Fruit fly (Drosophila melanogaster) whole organism, embryonic: ENCODE measurements around the gene fok.

Experiments used
- BEAF-32 ChIP-seq: fragments of 200-800 bp; sonication (Bioruptor generic); optimal IDR thresholded peaks from 3 replicates; lab custom pipeline; 2017; ENCODE audit warnings: missing biosample characterization, missing genetic modification characterization, mild to moderate bottlenecking, moderate library complexity, missing genetic modification reagents
- CG1024 ChIP-seq: fragments of 200-800 bp; sonication (Bioruptor generic); IDR thresholded peaks from 2 replicates; pipeline ENCODE4 v1.3.6; 2022; ENCODE audit warnings: missing biosample characterization, missing genetic modification characterization
- CG10979 ChIP-seq: fragments of 200-800 bp; sonication (Bioruptor generic); optimal IDR thresholded peaks from 2 replicates; lab custom pipeline; 2018; ENCODE audit warnings: missing biosample characterization, mild to moderate bottlenecking, missing genetic modification characterization, moderate library complexity
- CG11398 ChIP-seq: fragments of 200-800 bp; sonication (Bioruptor generic); optimal IDR thresholded peaks from 2 replicates; lab custom pipeline; 2016; ENCODE audit warnings: missing biosample characterization, missing genetic modification characterization
- CG12391 ChIP-seq: fragments of 200-800 bp; sonication (Bioruptor generic); optimal IDR thresholded peaks from 3 replicates; lab custom pipeline; 2018; ENCODE audit warnings: missing biosample characterization, mild to moderate bottlenecking, missing genetic modification characterization, moderate library complexity
- CG15601 ChIP-seq: fragments of 200-800 bp; sonication (Bioruptor generic); optimal IDR thresholded peaks from 3 replicates; lab custom pipeline; 2019; ENCODE audit warnings: missing biosample characterization, mild to moderate bottlenecking, missing genetic modification characterization, moderate library complexity
- CG16779 ChIP-seq: fragments of 200-800 bp; sonication (Bioruptor generic); IDR thresholded peaks from 2 replicates; pipeline ENCODE4 v1.3.6; 2022; ENCODE audit warnings: missing biosample characterization, missing genetic modification characterization
- CG16815 ChIP-seq: fragments of 200-800 bp; sonication (Bioruptor generic); optimal IDR thresholded peaks from 3 replicates; lab custom pipeline; 2017; ENCODE audit warnings: missing biosample characterization, mild to moderate bottlenecking, missing genetic modification characterization
- CG2129 ChIP-seq: fragments of 200-800 bp; sonication (Bioruptor generic); IDR thresholded peaks from 2 replicates; pipeline ENCODE4 v1.3.6; 2022; ENCODE audit warnings: missing biosample characterization, missing genetic modification characterization; ENCODE audit not compliant: partially characterized antibody
- CG30020 ChIP-seq: fragments of 200-800 bp; optimal IDR thresholded peaks from 2 replicates; lab custom pipeline; 2019; ENCODE audit warnings: missing biosample characterization, mild to moderate bottlenecking, missing genetic modification characterization, moderate library complexity
- CG3281 ChIP-seq: fragments of 200-800 bp; sonication (Bioruptor generic); optimal IDR thresholded peaks from 3 replicates; lab custom pipeline; 2017; ENCODE audit warnings: missing biosample characterization, mild to moderate bottlenecking, missing genetic modification characterization
- CG34376 ChIP-seq: fragments of 200-800 bp; sonication (Bioruptor generic); optimal IDR thresholded peaks from 2 replicates; lab custom pipeline; 2018; ENCODE audit warnings: missing biosample characterization, mild to moderate bottlenecking, missing genetic modification characterization
- CG5180 ChIP-seq: fragments of 200-800 bp; sonication (Bioruptor generic); optimal IDR thresholded peaks from 3 replicates; lab custom pipeline; 2017; ENCODE audit warnings: missing biosample characterization, missing genetic modification characterization, mild to moderate bottlenecking, moderate library complexity, missing genetic modification reagents
- CG7271 ChIP-seq: fragments of 200-800 bp; sonication (Bioruptor generic); optimal IDR thresholded peaks from 2 replicates; lab custom pipeline; 2018; ENCODE audit warnings: missing biosample characterization, mild to moderate bottlenecking, missing genetic modification characterization, moderate library complexity
- CG7987 ChIP-seq: fragments of 200-800 bp; sonication (Bioruptor generic); optimal IDR thresholded peaks from 2 replicates; lab custom pipeline; 2018; ENCODE audit warnings: missing biosample characterization, mild to moderate bottlenecking, missing genetic modification characterization, moderate library complexity
- Camta ChIP-seq: fragments of 200-800 bp; sonication (Bioruptor generic); optimal IDR thresholded peaks from 2 replicates; lab custom pipeline; 2016; ENCODE audit warnings: missing biosample characterization, missing genetic modification characterization
- Dfd ChIP-seq, 2 experiments: fragments of >200 bp; optimal IDR thresholded peaks; 2 replicates each; lab custom pipeline; 2017; ENCODE audit warnings: missing biosample characterization in 2 of 2, missing genetic modification characterization in 2 of 2
- Doc3 ChIP-seq: fragments of 200-800 bp; sonication (Bioruptor generic); IDR thresholded peaks from 3 replicates; pipeline ENCODE4 v1.3.6; 2022; ENCODE audit warnings: missing biosample characterization, missing genetic modification characterization; ENCODE audit not compliant: partially characterized antibody
- Eip74EF ChIP-seq, 2 experiments: fragments of 200-800 bp in 1 of 2; fragments of >200 bp in 1 of 2; sonication (Bioruptor generic) in 1 of 2; optimal IDR thresholded peaks; 2 replicates each; lab custom pipeline; 2017 to 2019; ENCODE audit warnings: missing biosample characterization in 2 of 2, missing genetic modification characterization in 2 of 2, mild to moderate bottlenecking in 1 of 2, moderate library complexity in 1 of 2
- H2.0 ChIP-seq: fragments of 200-800 bp; sonication (Bioruptor generic); IDR thresholded peaks from 2 replicates; pipeline ENCODE4 v1.3.6; 2022; ENCODE audit warnings: missing biosample characterization, missing genetic modification characterization
- Hr3 ChIP-seq: fragments of 200-800 bp; sonication (Bioruptor generic); optimal IDR thresholded peaks from 3 replicates; lab custom pipeline; 2016; ENCODE audit warnings: missing biosample characterization, missing genetic modification characterization
- MBD-R2 ChIP-seq: fragments of 200-800 bp; sonication (Bioruptor generic); IDR thresholded peaks from 2 replicates; pipeline ENCODE4 v1.3.6; 2022; ENCODE audit warnings: missing biosample characterization, missing genetic modification characterization
- MTF-1 ChIP-seq: fragments of 200-800 bp; sonication (Bioruptor generic); optimal IDR thresholded peaks from 2 replicates; lab custom pipeline; 2018; ENCODE audit warnings: missing biosample characterization, mild to moderate bottlenecking, missing genetic modification characterization, borderline replicate concordance
- Neu2 ChIP-seq: fragments of 200-800 bp; sonication (Bioruptor generic); optimal IDR thresholded peaks from 3 replicates; lab custom pipeline; 2016; ENCODE audit warnings: missing biosample characterization, missing genetic modification characterization, borderline replicate concordance
- Pdp1 ChIP-seq, 2 experiments: fragments of 200-800 bp; sonication (Bioruptor generic); optimal IDR thresholded peaks; 3 replicates each; lab custom pipeline; 2016; ENCODE audit warnings: missing biosample characterization in 2 of 2, missing genetic modification characterization in 2 of 2, mild to moderate bottlenecking in 1 of 2, moderate library complexity in 1 of 2
- Six4 ChIP-seq: fragments of 200-800 bp; sonication (Bioruptor generic); optimal IDR thresholded peaks from 2 replicates; lab custom pipeline; 2016; ENCODE audit warnings: missing biosample characterization, missing genetic modification characterization
- cas ChIP-seq: fragments of 200-800 bp; sonication (Bioruptor generic); IDR thresholded peaks from 2 replicates; pipeline ENCODE4 v1.3.6; 2022; ENCODE audit warnings: missing biosample characterization, missing genetic modification characterization
- chif ChIP-seq, 2 experiments: fragments of 200-800 bp; sonication (Bioruptor generic); optimal IDR thresholded peaks; 3 replicates each; lab custom pipeline; 2016; ENCODE audit warnings: missing biosample characterization in 2 of 2, missing genetic modification characterization in 2 of 2
- crol ChIP-seq: fragments of 200-800 bp; sonication (Bioruptor generic); IDR thresholded peaks from 2 replicates; pipeline ENCODE4 v1.3.6; 2022; ENCODE audit warnings: missing biosample characterization, missing genetic modification characterization
- dpn ChIP-seq, 2 experiments: fragments of 200-800 bp; sonication (Bioruptor generic); optimal IDR thresholded peaks; 3 replicates each; lab custom pipeline; 2016; ENCODE audit warnings: missing biosample characterization in 2 of 2, missing genetic modification characterization in 2 of 2
- fd64A ChIP-seq: fragments of 200-800 bp; sonication (Bioruptor generic); optimal IDR thresholded peaks from 3 replicates; lab custom pipeline; 2018; ENCODE audit warnings: missing biosample characterization, mild to moderate bottlenecking, missing genetic modification characterization
- fru ChIP-seq: fragments of >200 bp; optimal IDR thresholded peaks from 2 replicates; lab custom pipeline; 2017
- gcm ChIP-seq: fragments of 200-800 bp; sonication (Bioruptor generic); optimal IDR thresholded peaks from 2 replicates; lab custom pipeline; 2019; ENCODE audit warnings: missing biosample characterization, mild to moderate bottlenecking, missing genetic modification characterization, moderate library complexity
- hkb ChIP-seq, 2 experiments: fragments of 200-800 bp in 1 of 2; fragments of >200 bp in 1 of 2; sonication (Bioruptor generic) in 1 of 2; IDR thresholded peaks in 1 of 2; optimal IDR thresholded peaks in 1 of 2; 2 replicates each; pipeline versions ENCODE4 v1.3.6 to Lab custom; 2017 to 2022; ENCODE audit warnings: missing biosample characterization in 1 of 2, missing genetic modification characterization in 1 of 2
- kah ChIP-seq: fragments of 200-800 bp; sonication (Bioruptor generic); optimal IDR thresholded peaks from 2 replicates; lab custom pipeline; 2018; ENCODE audit warnings: missing biosample characterization, mild to moderate bottlenecking, missing genetic modification characterization
- mirr ChIP-seq: fragments of 200-800 bp; sonication (Bioruptor generic); optimal IDR thresholded peaks from 3 replicates; lab custom pipeline; 2018; ENCODE audit warnings: missing biosample characterization, mild to moderate bottlenecking, missing genetic modification characterization
- nerfin-1 ChIP-seq: fragments of 200-800 bp; sonication (Bioruptor generic); optimal IDR thresholded peaks from 3 replicates; lab custom pipeline; 2019; ENCODE audit warnings: missing biosample characterization, mild to moderate bottlenecking, missing genetic modification characterization, moderate library complexity
- nmo ChIP-seq: fragments of 200-800 bp; sonication (Bioruptor generic); optimal IDR thresholded peaks from 2 replicates; lab custom pipeline; 2018; ENCODE audit warnings: missing biosample characterization, mild to moderate bottlenecking, missing genetic modification characterization, moderate library complexity
- nom ChIP-seq: fragments of 200-800 bp; sonication (Bioruptor generic); optimal IDR thresholded peaks from 2 replicates; lab custom pipeline; 2017; ENCODE audit warnings: missing biosample characterization, missing genetic modification characterization, mild to moderate bottlenecking, moderate library complexity, missing genetic modification reagents
- p53 ChIP-seq: fragments of 200-800 bp; sonication (Bioruptor generic); optimal IDR thresholded peaks from 2 replicates; lab custom pipeline; 2016; ENCODE audit warnings: missing biosample characterization, missing genetic modification characterization
- pho ChIP-seq: fragments of 200-800 bp; sonication (Bioruptor generic); optimal IDR thresholded peaks from 2 replicates; lab custom pipeline; 2016; ENCODE audit warnings: missing biosample characterization, missing genetic modification characterization
- sisA ChIP-seq: fragments of 200-800 bp; sonication (Bioruptor generic); IDR thresholded peaks from 2 replicates; pipeline ENCODE4 v1.3.6; 2022; ENCODE audit warnings: missing biosample characterization, missing genetic modification characterization
- tin ChIP-seq: fragments of 200-800 bp; sonication (Bioruptor generic); optimal IDR thresholded peaks from 3 replicates; lab custom pipeline; 2016; ENCODE audit warnings: missing biosample characterization, missing genetic modification characterization
- toy ChIP-seq: fragments of 200-800 bp; sonication (Bioruptor generic); IDR thresholded peaks from 2 replicates; pipeline ENCODE4 v1.3.6; 2022; ENCODE audit warnings: missing biosample characterization, missing genetic modification characterization
- tx ChIP-seq: fragments of 200-800 bp; sonication (Bioruptor generic); optimal IDR thresholded peaks from 2 replicates; lab custom pipeline; 2016; ENCODE audit warnings: missing biosample characterization, missing genetic modification characterization
- usp ChIP-seq: fragments of >200 bp; optimal IDR thresholded peaks from 2 replicates; lab custom pipeline; 2017; ENCODE audit warnings: missing biosample characterization, missing genetic modification characterization
- vnd ChIP-seq: fragments of 200-800 bp; sonication (Bioruptor generic); IDR thresholded peaks from 3 replicates; pipeline ENCODE4 v1.3.6; 2022; ENCODE audit warnings: missing biosample characterization, missing genetic modification characterization; ENCODE audit not compliant: partially characterized antibody

The fok gene

dm6 chr2L:20091094-20091679 lies 6.3 kb upstream of the fok start, which contains the start of the genes CG10747 and Pyroxd1 (continued):
- peak; percentile 85 for TF ChIP-seq CG5180
- peak; percentile 39 for TF ChIP-seq BEAF-32 (GFP tag; lab: Kevin White, UChicago)
- TF ChIP-seq dpn (GFP tag; optimal IDR thresholded peaks at IDR 0.05; lab: Kevin White, UChicago), result peak; percentile 97 to 98
- TF ChIP-seq nmo (GFP tag; lab: Kevin White, UChicago), result peak; percentile 98
- TF ChIP-seq Camta, result peak; percentile 93
- TF ChIP-seq fru (lab: Kevin White, UChicago), result no peak
- no peak for TF ChIP-seq CG2129
- TF ChIP-seq gcm, result peak; percentile 96
- TF ChIP-seq Hr3 (GFP tag; lab: Kevin White, UChicago), result peak; percentile 97
- no peak for TF ChIP-seq vnd
- TF ChIP-seq Doc3 (GFP tag; lab: Robert Waterston, UW), result no peak
- peak; percentile 91 for TF ChIP-seq H2.0 (GFP tag; lab: Robert Waterston, UW)
- peak; percentile 80 for TF ChIP-seq MTF-1
- peak; percentile 80 for TF ChIP-seq p53 (GFP tag; lab: Kevin White, UChicago)
- peak; percentile 92 for TF ChIP-seq nerfin-1 (tag; lab: Kevin White, UChicago)
- peak; percentile 84 for TF ChIP-seq toy (GFP tag; lab: Robert Waterston, UW)
- TF ChIP-seq CG7987 (GFP tag; lab: Kevin White, UChicago), result peak; percentile 83
- peak; percentile 67; the same call in 1 of the 2 replicates for TF ChIP-seq CG16779 (GFP tag; lab: Robert Waterston, UW)
- TF ChIP-seq CG10979 (tag; lab: Kevin White, UChicago), result peak; percentile 92
- peak; percentile 97 for TF ChIP-seq tin
- TF ChIP-seq CG7271, result peak; percentile 77
- TF ChIP-seq CG16815 (GFP tag; lab: Kevin White, UChicago), result peak; percentile 98
- TF ChIP-seq pho (GFP tag; lab: Kevin White, UChicago), result peak; percentile 97
- TF ChIP-seq Pdp1 (GFP tag; optimal IDR thresholded peaks at IDR 0.05; lab: Kevin White, UChicago), result peak; percentile 93 to 96
- peak; percentile 85 for TF ChIP-seq CG30020 (tag; lab: Kevin White, UChicago)
- TF ChIP-seq CG11398, result peak; percentile 87
- peak; percentile 54; the same call in 1 of the 2 replicates for TF ChIP-seq CG1024 (GFP tag; lab: Robert Waterston, UW)
- peak; percentile 90 for TF ChIP-seq kah
- TF ChIP-seq sisA (GFP tag; lab: Robert Waterston, UW), result peak; percentile 96
- no peak for TF ChIP-seq usp (GFP tag; lab: Kevin White, UChicago)
- peak; percentile 95 for TF ChIP-seq nom (GFP tag; lab: Kevin White, UChicago)
- peak; percentile 91 to 96 for TF ChIP-seq chif (GFP tag; optimal IDR thresholded peaks at IDR 0.05; lab: Kevin White, UChicago)
- TF ChIP-seq CG34376, result peak; percentile 97
- TF ChIP-seq Dfd (GFP tag; optimal IDR thresholded peaks at IDR 0.05; lab: Kevin White, UChicago), result peak in 1 of 2 experiments; percentile 85
- peak; percentile 97 for TF ChIP-seq CG3281 (GFP tag; lab: Kevin White, UChicago)
- peak; percentile 93 for TF ChIP-seq CG15601
- peak; percentile 98 for TF ChIP-seq CG12391 (tag; lab: Kevin White, UChicago)
- TF ChIP-seq Eip74EF (GFP tag; optimal IDR thresholded peaks at IDR 0.05; lab: Kevin White, UChicago), result peak in 1 of 2 experiments; percentile 95
- peak; percentile 93 for TF ChIP-seq tx (GFP tag; lab: Kevin White, UChicago)
- TF ChIP-seq fd64A (GFP tag; lab: Kevin White, UChicago), result peak; percentile 78
- TF ChIP-seq Neu2 (GFP tag; lab: Kevin White, UChicago), result peak; percentile 66
- no peak; the same call in 1 of the 2 replicates for TF ChIP-seq crol
- peak; percentile 92 for TF ChIP-seq cas (GFP tag; lab: Robert Waterston, UW)
- peak; percentile 93 for TF ChIP-seq Six4 (GFP tag; lab: Kevin White, UChicago)
- no peak for TF ChIP-seq hkb (optimal IDR thresholded peaks at IDR 0.05; lab: Kevin White, UChicago)
- peak; percentile 96 for TF ChIP-seq hkb (GFP tag; IDR thresholded peaks at IDR 0.05; lab: Robert Waterston, UW)
- TF ChIP-seq MBD-R2, result peak; percentile 85
- peak; percentile 93 for TF ChIP-seq mirr (GFP tag; lab: Kevin White, UChicago)
